Fruit fly (Drosophila melanogaster): ENCODE results near the gene CG14572.
A peak's percentile ranks its signal among the peaks of the same experiment; 100 is the strongest.

Gene CG14572

dm6 chr3L:21738175-21739016, 2.9 kb upstream of the CG14572 start, which contains the start of gene CG14567 (continued):
- peak; percentile 48 for TF ChIP-seq unpg (GFP tag; optimal IDR thresholded peaks at IDR 0.05)
- no peak for TF ChIP-seq CG10209 (GFP tag; optimal IDR thresholded peaks at IDR 0.05)
- TF ChIP-seq sens (GFP tag) = peak; percentile 75
- TF ChIP-seq Hey (tag; optimal IDR thresholded peaks at IDR 0.05) = no peak
- peak; percentile 14 for TF ChIP-seq Ssrp (tag; optimal IDR thresholded peaks at IDR 0.05)
- no peak for TF ChIP-seq ac (GFP tag; optimal IDR thresholded peaks at IDR 0.05)
- TF ChIP-seq C15 (GFP tag; IDR thresholded peaks at IDR 0.05) = no peak
- no peak for TF ChIP-seq schlank (tag; optimal IDR thresholded peaks at IDR 0.05)
- TF ChIP-seq grn (GFP tag; optimal IDR thresholded peaks at IDR 0.05) = no peak
- TF ChIP-seq CG10431 (GFP tag; optimal IDR thresholded peaks at IDR 0.05) = no peak
- peak; percentile 54 for TF ChIP-seq CG32532 (GFP tag; IDR thresholded peaks at IDR 0.05)
- peak; percentile 30 for TF ChIP-seq grau (tag; optimal IDR thresholded peaks at IDR 0.05)
- 0 out of 3 replicates have a peak, but pooled peaks have one; percentile 10 for TF ChIP-seq CG17361 (GFP tag; IDR thresholded peaks at IDR 0.05)
- no peak for TF ChIP-seq NK7.1 (GFP tag; optimal IDR thresholded peaks at IDR 0.05)
- TF ChIP-seq shn (GFP tag; optimal IDR thresholded peaks at IDR 0.05) = no peak
- 0 out of 2 replicates have a peak, but pooled peaks have one; percentile 13 for TF ChIP-seq al (GFP tag; IDR thresholded peaks at IDR 0.05)
- no peak for TF ChIP-seq CG10321 (GFP tag; IDR thresholded peaks at IDR 0.05)
- TF ChIP-seq Aef1 (GFP tag; IDR thresholded peaks at IDR 0.05) = 0 out of 3 replicates have a peak, but pooled peaks have one; percentile 13
- peak; percentile 21 for TF ChIP-seq CG4424 (GFP tag; optimal IDR thresholded peaks at IDR 0.05)
- no peak for TF ChIP-seq NFAT (GFP tag; IDR thresholded peaks at IDR 0.05)
- no peak for TF ChIP-seq Doc3 (GFP tag; IDR thresholded peaks at IDR 0.05; ENCODE audit: partially characterized antibody)
- TF ChIP-seq CG17385 (GFP tag; optimal IDR thresholded peaks at IDR 0.05) = peak; percentile 5
- TF ChIP-seq gem (tag; optimal IDR thresholded peaks at IDR 0.05) = peak; percentile 63
- TF ChIP-seq p53 (GFP tag; optimal IDR thresholded peaks at IDR 0.05) = no peak
- no peak for TF ChIP-seq CG34376 (GFP tag; optimal IDR thresholded peaks at IDR 0.05)
- TF ChIP-seq Hr39 (optimal IDR thresholded peaks at IDR 0.05) = no peak
- no peak for TF ChIP-seq her (GFP tag; optimal IDR thresholded peaks at IDR 0.05)
- peak; percentile 1 for TF ChIP-seq CG8924 (tag; optimal IDR thresholded peaks at IDR 0.05)
- TF ChIP-seq CG4820 (GFP tag; optimal IDR thresholded peaks at IDR 0.05) = peak; percentile 1
- no peak for TF ChIP-seq Ravus (GFP tag; IDR thresholded peaks at IDR 0.05)
- TF ChIP-seq CG13894 (tag; optimal IDR thresholded peaks at IDR 0.05) = no peak
- TF ChIP-seq D19A (tag; optimal IDR thresholded peaks at IDR 0.05) = no peak
- TF ChIP-seq nmo (GFP tag; optimal IDR thresholded peaks at IDR 0.05) = peak; percentile 35
- no peak for TF ChIP-seq zen (tag; optimal IDR thresholded peaks at IDR 0.05)
- no peak for TF ChIP-seq CG12071 (GFP tag; optimal IDR thresholded peaks at IDR 0.05)
- TF ChIP-seq dpn (GFP tag; optimal IDR thresholded peaks at IDR 0.05) = peak in 1 of 2 experiments; percentile 8
- no peak for TF ChIP-seq Kr (GFP tag; optimal IDR thresholded peaks at IDR 0.05)
- no peak for TF ChIP-seq crc (GFP tag; optimal IDR thresholded peaks at IDR 0.05)
- no peak for TF ChIP-seq prd (optimal IDR thresholded peaks at IDR 0.05)
- peak; percentile 51; the same call in 1 of the 3 replicates for TF ChIP-seq prd (GFP tag; IDR thresholded peaks at IDR 0.05)
- no peak for TF ChIP-seq CG7786 (GFP tag; optimal IDR thresholded peaks at IDR 0.05)
- TF ChIP-seq emc (GFP tag; optimal IDR thresholded peaks at IDR 0.05) = no peak
- no peak for TF ChIP-seq klu (GFP tag; IDR thresholded peaks at IDR 0.05)
- no peak for TF ChIP-seq inv (GFP tag; IDR thresholded peaks at IDR 0.05; ENCODE audit: partially characterized antibody)
- TF ChIP-seq fd64A (GFP tag; optimal IDR thresholded peaks at IDR 0.05) = no peak
- TF ChIP-seq PHDP (tag; optimal IDR thresholded peaks at IDR 0.05) = peak; percentile 36
- TF ChIP-seq CG10959 (GFP tag; IDR thresholded peaks at IDR 0.05) = no peak
- peak; percentile 55; the same call in 1 of the 2 replicates for TF ChIP-seq Atf6 (GFP tag; IDR thresholded peaks at IDR 0.05)
- no peak for TF ChIP-seq CG6791 (GFP tag; IDR thresholded peaks at IDR 0.05; ENCODE audit: partially characterized antibody)
- peak; percentile 56 for TF ChIP-seq Abd-B (GFP tag; optimal IDR thresholded peaks at IDR 0.05)
